Worm (Caenorhabditis elegans): Measurements from ENCODE around the gene C05D11.13.

ce11 chrIII:6492807-6493206 lies 48.4 kb upstream of the C05D11.13 start, which contains the start of gene srb-11:
- TF ChIP-seq ama-1 (optimal IDR thresholded peaks at IDR 0.05) (no peak), ets-7 (tag; optimal IDR thresholded peaks at IDR 0.05) (no peak), flt-1 (GFP tag; IDR thresholded peaks at IDR 0.05) (no peak), hnd-1 (tag; optimal IDR thresholded peaks at IDR 0.05) (no peak), hmg-4 (GFP tag; optimal IDR thresholded peaks at IDR 0.05) (no peak), tra-4 (tag; optimal IDR thresholded peaks at IDR 0.05) (no peak)
